Fruit fly (Drosophila melanogaster): Measurements from ENCODE around the gene Mst36Fa.

DNA sequence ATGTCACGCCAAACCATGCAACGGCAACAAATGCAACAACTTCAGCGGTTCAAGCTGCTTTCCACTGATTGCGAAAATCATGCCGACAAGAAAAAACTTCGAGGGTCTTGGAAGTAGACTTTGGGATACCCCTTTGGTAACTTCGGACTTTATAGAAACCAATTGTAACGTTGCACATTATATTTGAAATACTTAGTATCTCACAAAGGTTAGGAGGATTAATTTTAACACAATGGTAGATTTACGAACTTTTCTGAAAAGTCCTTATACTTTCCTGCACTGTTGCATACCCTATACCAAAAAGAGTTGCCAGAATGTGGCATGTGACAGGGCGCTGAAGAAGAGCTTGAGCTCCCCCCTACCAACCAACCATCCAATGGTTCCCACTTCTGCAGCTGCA lies 31.3 kb downstream of the Mst36Fa start:
- TF ChIP-seq CG8478 (optimal IDR thresholded peaks at IDR 0.05) (no peak), CTCF (optimal IDR thresholded peaks at IDR 0.05) (no peak)

All from S2 (cell line).